Fruit fly (Drosophila melanogaster) whole organism, embryonic: Measurements from ENCODE around the gene CG14423.

Experiments used
- ATbp ChIP-seq: fragments of 200-800 bp; sonication (Bioruptor generic); optimal IDR thresholded peaks from 2 replicates; lab custom pipeline; 2017; ENCODE audit warnings: missing biosample characterization, mild to moderate bottlenecking, missing genetic modification characterization, missing genetic modification reagents
- Aef1 ChIP-seq: fragments of 200-800 bp; sonication (Bioruptor generic); IDR thresholded peaks from 3 replicates; pipeline ENCODE4 v1.3.6; 2022; ENCODE audit warnings: missing biosample characterization, missing genetic modification characterization
- CG10321 ChIP-seq: fragments of 200-800 bp; sonication (Bioruptor generic); IDR thresholded peaks from 2 replicates; pipeline ENCODE4 v1.3.6; 2022; ENCODE audit warnings: missing biosample characterization, missing genetic modification characterization
- CG10366 ChIP-seq: fragments of 200-800 bp; sonication (Bioruptor generic); IDR thresholded peaks from 2 replicates; pipeline ENCODE4 v1.3.6; 2022; ENCODE audit warnings: missing biosample characterization, missing genetic modification characterization
- CG11398 ChIP-seq: fragments of 200-800 bp; sonication (Bioruptor generic); optimal IDR thresholded peaks from 2 replicates; lab custom pipeline; 2016; ENCODE audit warnings: missing biosample characterization, missing genetic modification characterization
- CG12155 ChIP-seq: fragments of 200-800 bp; sonication (Bioruptor generic); optimal IDR thresholded peaks from 3 replicates; lab custom pipeline; 2016; ENCODE audit warnings: missing biosample characterization, missing genetic modification characterization
- CG12942 ChIP-seq: fragments of 200-800 bp; sonication (Bioruptor generic); optimal IDR thresholded peaks from 3 replicates; lab custom pipeline; 2016; ENCODE audit warnings: missing biosample characterization, missing genetic modification characterization
- CG13424 ChIP-seq: fragments of 200-800 bp; sonication (Bioruptor generic); optimal IDR thresholded peaks from 2 replicates; lab custom pipeline; 2019; ENCODE audit warnings: missing biosample characterization, mild to moderate bottlenecking, missing genetic modification characterization, moderate library complexity
- CG14441 ChIP-seq: fragments of 200-800 bp; sonication (Bioruptor generic); IDR thresholded peaks from 2 replicates; pipeline ENCODE4 v1.3.6; 2022; ENCODE audit warnings: missing biosample characterization, missing genetic modification characterization
- CG15269 ChIP-seq: fragments of 200-800 bp; sonication (Bioruptor generic); optimal IDR thresholded peaks from 2 replicates; lab custom pipeline; 2018; ENCODE audit warnings: missing biosample characterization, mild to moderate bottlenecking, missing genetic modification characterization, moderate library complexity
- CG17359 ChIP-seq: fragments of 200-800 bp; sonication (Bioruptor generic); optimal IDR thresholded peaks from 3 replicates; lab custom pipeline; 2018; ENCODE audit warnings: missing biosample characterization, mild to moderate bottlenecking, missing genetic modification characterization, moderate library complexity
- CG18476 ChIP-seq: fragments of 200-800 bp; sonication (Bioruptor generic); optimal IDR thresholded peaks from 2 replicates; lab custom pipeline; 2016; ENCODE audit warnings: missing biosample characterization, mild to moderate bottlenecking, missing genetic modification characterization
- CG18599 ChIP-seq: fragments of 200-800 bp; sonication (Bioruptor generic); optimal IDR thresholded peaks from 3 replicates; lab custom pipeline; 2017; ENCODE audit warnings: missing biosample characterization, missing genetic modification characterization, mild to moderate bottlenecking, moderate library complexity, missing genetic modification reagents
- CG2116 ChIP-seq: fragments of 200-800 bp; sonication (Bioruptor generic); optimal IDR thresholded peaks from 3 replicates; lab custom pipeline; 2018; ENCODE audit warnings: missing biosample characterization, mild to moderate bottlenecking, missing genetic modification characterization
- CG2712 ChIP-seq: fragments of 200-800 bp; optimal IDR thresholded peaks from 3 replicates; lab custom pipeline; 2019; ENCODE audit warnings: missing biosample characterization, mild to moderate bottlenecking, missing genetic modification characterization, moderate library complexity
- CG2889 ChIP-seq: fragments of 200-800 bp; sonication (Bioruptor generic); IDR thresholded peaks from 3 replicates; pipeline ENCODE4 v1.3.6; 2022; ENCODE audit warnings: missing biosample characterization, missing genetic modification characterization
- CG34422 ChIP-seq: fragments of 200-800 bp; sonication (Bioruptor generic); IDR thresholded peaks from 3 replicates; pipeline ENCODE4 v1.3.6; 2022; ENCODE audit warnings: missing biosample characterization, missing genetic modification characterization
- CG7839 ChIP-seq: fragments of 200-800 bp; sonication (Bioruptor generic); optimal IDR thresholded peaks from 3 replicates; lab custom pipeline; 2018; ENCODE audit warnings: missing biosample characterization, mild to moderate bottlenecking, missing genetic modification characterization, moderate library complexity
- CG9215 ChIP-seq: fragments of 200-800 bp; sonication (Bioruptor generic); IDR thresholded peaks from 2 replicates; pipeline ENCODE4 v1.3.6; 2022; ENCODE audit warnings: missing biosample characterization, missing genetic modification characterization
- E2f1 ChIP-seq: fragments of 200-800 bp; sonication (Bioruptor generic); IDR thresholded peaks from 2 replicates; pipeline ENCODE4 v1.3.6; 2022; ENCODE audit warnings: missing biosample characterization, missing genetic modification characterization
- Fer1 ChIP-seq: fragments of 200-800 bp; sonication (Bioruptor generic); optimal IDR thresholded peaks from 2 replicates; lab custom pipeline; 2017; ENCODE audit warnings: missing biosample characterization, mild to moderate bottlenecking, missing genetic modification characterization
- Fer3 ChIP-seq: fragments of 200-800 bp; sonication (Bioruptor generic); optimal IDR thresholded peaks from 2 replicates; lab custom pipeline; 2018; ENCODE audit warnings: missing biosample characterization, mild to moderate bottlenecking, missing genetic modification characterization, moderate library complexity
- Hand ChIP-seq: fragments of 200-800 bp; sonication (Bioruptor generic); optimal IDR thresholded peaks from 2 replicates; lab custom pipeline; 2017; ENCODE audit warnings: mild to moderate bottlenecking, missing biosample characterization, missing genetic modification reagents, missing genetic modification characterization
- Med ChIP-seq: fragments of 200-800 bp; sonication (Bioruptor generic); peaks from one replicate; lab custom pipeline; 2016; ENCODE audit warnings: missing biosample characterization, missing genetic modification characterization, mild to moderate bottlenecking, inconsistent platforms, moderate library complexity
- NFAT ChIP-seq: fragments of 200-800 bp; sonication (Bioruptor generic); IDR thresholded peaks from 2 replicates; pipeline ENCODE4 v1.3.6; 2022; ENCODE audit warnings: missing biosample characterization, missing genetic modification characterization
- Oli ChIP-seq: fragments of 200-800 bp; sonication (Bioruptor generic); optimal IDR thresholded peaks from 2 replicates; lab custom pipeline; 2018; ENCODE audit warnings: missing biosample characterization, mild to moderate bottlenecking, missing genetic modification characterization, moderate library complexity
- Rx ChIP-seq: fragments of 200-800 bp; sonication (Bioruptor generic); IDR thresholded peaks from 2 replicates; pipeline ENCODE4 v1.3.6; 2022; ENCODE audit warnings: missing biosample characterization, missing genetic modification characterization
- Taf1 ChIP-seq: fragments of 200-800 bp; sonication (Bioruptor generic); IDR thresholded peaks from 2 replicates; pipeline ENCODE4 v1.3.6; 2022; ENCODE audit warnings: missing biosample characterization, missing genetic modification characterization
- Tbp ChIP-seq: fragments of >200 bp; optimal IDR thresholded peaks from 2 replicates; lab custom pipeline; 2018; ENCODE audit warnings: missing biosample characterization, missing genetic modification characterization
- ash1 ChIP-seq: fragments of 200-800 bp; sonication (Bioruptor generic); optimal IDR thresholded peaks from 2 replicates; lab custom pipeline; 2018; ENCODE audit warnings: missing biosample characterization, mild to moderate bottlenecking, missing genetic modification characterization
- bsh ChIP-seq, 2 experiments: fragments of 200-800 bp; sonication (Bioruptor generic); optimal IDR thresholded peaks; 2 replicates each; lab custom pipeline; 2017 to 2018; ENCODE audit warnings: mild to moderate bottlenecking in 2 of 2, missing biosample characterization in 2 of 2, missing genetic modification characterization in 2 of 2, moderate library complexity in 1 of 2
- cas ChIP-seq: fragments of 200-800 bp; sonication (Bioruptor generic); IDR thresholded peaks from 2 replicates; pipeline ENCODE4 v1.3.6; 2022; ENCODE audit warnings: missing biosample characterization, missing genetic modification characterization
- ci ChIP-seq: fragments of 200-800 bp; sonication (Bioruptor generic); IDR thresholded peaks from 3 replicates; pipeline ENCODE4 v1.3.6; 2022; ENCODE audit warnings: missing biosample characterization, missing genetic modification characterization
- croc ChIP-seq: fragments of 200-800 bp; sonication (Bioruptor generic); conservative IDR thresholded peaks from 3 replicates; pipeline ENCODE4 v1.3.6; 2022; ENCODE audit warnings: missing biosample characterization, missing genetic modification characterization
- da ChIP-seq: fragments of 200-800 bp; sonication (Bioruptor generic); optimal IDR thresholded peaks from 2 replicates; lab custom pipeline; 2016; ENCODE audit warnings: missing biosample characterization, missing genetic modification characterization
- dan ChIP-seq: fragments of 200-800 bp; sonication (Bioruptor generic); IDR thresholded peaks from 2 replicates; pipeline ENCODE4 v1.3.6; 2022; ENCODE audit warnings: missing biosample characterization, missing genetic modification characterization
- danr ChIP-seq: fragments of 200-800 bp; sonication (Bioruptor generic); IDR thresholded peaks from 2 replicates; pipeline ENCODE4 v1.3.6; 2022; ENCODE audit warnings: missing biosample characterization, missing genetic modification characterization
- dimm ChIP-seq: fragments of 200-800 bp; sonication (Bioruptor generic); IDR thresholded peaks from 2 replicates; pipeline ENCODE4 v1.3.6; 2022; ENCODE audit warnings: missing biosample characterization, missing genetic modification characterization
- exex ChIP-seq: fragments of 200-800 bp; sonication (Bioruptor generic); optimal IDR thresholded peaks from 4 replicates; lab custom pipeline; 2018; ENCODE audit warnings: missing biosample characterization, mild to moderate bottlenecking, missing genetic modification characterization, moderate library complexity
- fd96Cb ChIP-seq: fragments of 200-800 bp; sonication (Bioruptor generic); optimal IDR thresholded peaks from 2 replicates; lab custom pipeline; 2018; ENCODE audit warnings: missing biosample characterization, mild to moderate bottlenecking, missing genetic modification characterization, moderate library complexity
- gem ChIP-seq: fragments of 200-800 bp; sonication (Bioruptor generic); optimal IDR thresholded peaks from 2 replicates; lab custom pipeline; 2019; ENCODE audit warnings: missing biosample characterization, mild to moderate bottlenecking, missing genetic modification characterization, moderate library complexity
- grau ChIP-seq: fragments of 200-800 bp; optimal IDR thresholded peaks from 3 replicates; lab custom pipeline; 2019; ENCODE audit warnings: missing biosample characterization, mild to moderate bottlenecking, missing genetic modification characterization, moderate library complexity
- lab ChIP-seq: fragments of 200-800 bp; sonication (Bioruptor generic); optimal IDR thresholded peaks from 3 replicates; lab custom pipeline; 2017; ENCODE audit warnings: missing biosample characterization, missing genetic modification characterization, mild to moderate bottlenecking, moderate library complexity, missing genetic modification reagents
- lmd ChIP-seq: fragments of 200-800 bp; sonication (Bioruptor generic); IDR thresholded peaks from 2 replicates; pipeline ENCODE4 v1.3.6; 2022; ENCODE audit warnings: missing biosample characterization, missing genetic modification characterization
- phol ChIP-seq: fragments of 200-800 bp; sonication (Bioruptor generic); optimal IDR thresholded peaks from 3 replicates; lab custom pipeline; 2018; ENCODE audit warnings: missing biosample characterization, mild to moderate bottlenecking, missing genetic modification characterization, moderate library complexity
- prd ChIP-seq, 3 experiments: fragments of >200 bp in 2 of 3; fragments of 200-800 bp in 1 of 3; sonication (Bioruptor generic) in 1 of 3; optimal IDR thresholded peaks in 2 of 3; IDR thresholded peaks in 1 of 3; 2 replicates in 2 of 3; 3 replicates in 1 of 3; pipeline versions ENCODE4 v1.3.6 to Lab custom; 2017 to 2022; ENCODE audit warnings: missing biosample characterization in 1 of 3, missing genetic modification characterization in 1 of 3
- row ChIP-seq: fragments of 200-800 bp; sonication (Bioruptor generic); IDR thresholded peaks from 3 replicates; pipeline ENCODE4 v1.3.6; 2022; ENCODE audit warnings: missing biosample characterization, missing genetic modification characterization
- sc ChIP-seq, 3 experiments: fragments of >200 bp in 2 of 3; fragments of 200-800 bp in 1 of 3; sonication (Bioruptor generic) in 1 of 3; optimal IDR thresholded peaks; 2 replicates in 2 of 3; 3 replicates in 1 of 3; lab custom pipeline; 2017; ENCODE audit warnings: mild to moderate bottlenecking in 1 of 3, missing biosample characterization in 1 of 3, missing genetic modification characterization in 1 of 3, missing genetic modification reagents in 1 of 3
- seq ChIP-seq: fragments of 200-800 bp; sonication (Bioruptor generic); IDR thresholded peaks from 2 replicates; pipeline ENCODE4 v1.3.6; 2022; ENCODE audit warnings: missing biosample characterization, missing genetic modification characterization
- vvl ChIP-seq: fragments of 200-800 bp; sonication (Bioruptor generic); IDR thresholded peaks from 2 replicates; pipeline ENCODE4 v1.3.6; 2022; ENCODE audit warnings: missing biosample characterization, missing genetic modification characterization

Gene CG14423

dm6 chrX:2912581-2912980, 32.6 kb upstream of the CG14423 start (continued):
- TF ChIP-seq Med (GFP tag; lab: Kevin White, UChicago), result peak; percentile 29
- peak in 1 of 2 experiments; percentile 21 for TF ChIP-seq bsh (GFP tag; optimal IDR thresholded peaks at IDR 0.05; lab: Kevin White, UChicago)
- no peak for TF ChIP-seq E2f1 (GFP tag; lab: Robert Waterston, UW)
- TF ChIP-seq dan, result no peak
- 0 out of 2 replicates have a peak, but pooled peaks have one; percentile 34 for TF ChIP-seq vvl (GFP tag; lab: Robert Waterston, UW)
- no peak for TF ChIP-seq Aef1 (GFP tag; lab: Robert Waterston, UW)
- TF ChIP-seq CG14441 (GFP tag; lab: Robert Waterston, UW), result 0 out of 2 replicates have a peak, but pooled peaks have one; percentile 39
- no peak for TF ChIP-seq CG2116 (GFP tag; lab: Kevin White, UChicago)
- no peak for TF ChIP-seq croc
- no peak for TF ChIP-seq Taf1 (GFP tag; lab: Robert Waterston, UW)
- peak; percentile 12 for TF ChIP-seq Fer1 (GFP tag; lab: Kevin White, UChicago)
- no peak for TF ChIP-seq CG2889
- TF ChIP-seq CG11398 (GFP tag; lab: Kevin White, UChicago), result no peak
- TF ChIP-seq CG12942 (GFP tag; lab: Kevin White, UChicago), result no peak
- peak; percentile 20 for TF ChIP-seq phol (tag; lab: Kevin White, UChicago)
- TF ChIP-seq ash1, result no peak
- TF ChIP-seq NFAT, result no peak
- TF ChIP-seq CG34422 (GFP tag; lab: Robert Waterston, UW), result no peak
- peak; percentile 2 for TF ChIP-seq Fer3 (tag; lab: Kevin White, UChicago)
- peak; percentile 48 for TF ChIP-seq lab (GFP tag; lab: Kevin White, UChicago)
- TF ChIP-seq ci, result 0 out of 3 replicates have a peak, but pooled peaks have one; percentile 41
- no peak for TF ChIP-seq exex (tag; lab: Kevin White, UChicago)
- peak; percentile 4 for TF ChIP-seq CG18476
- peak; percentile 53 for TF ChIP-seq gem (tag; lab: Kevin White, UChicago)
- TF ChIP-seq prd (optimal IDR thresholded peaks at IDR 0.05; lab: Kevin White, UChicago), result no peak
- no peak for TF ChIP-seq prd (GFP tag; IDR thresholded peaks at IDR 0.05; lab: Robert Waterston, UW)
- no peak for TF ChIP-seq Tbp (GFP tag; lab: Kevin White, UChicago)
- TF ChIP-seq CG2712, result peak; percentile 13
- TF ChIP-seq CG12155 (GFP tag; lab: Kevin White, UChicago), result no peak
- peak; percentile 7 for TF ChIP-seq CG17359 (tag; lab: Kevin White, UChicago)
- no peak for TF ChIP-seq CG10321
- TF ChIP-seq danr, result no peak
- TF ChIP-seq row (GFP tag; lab: Robert Waterston, UW), result peak; percentile 56
- peak; percentile 26 for TF ChIP-seq ATbp (GFP tag; lab: Kevin White, UChicago)
- TF ChIP-seq Rx (GFP tag; lab: Robert Waterston, UW), result no peak
- no peak; the same call in 1 of the 2 replicates for TF ChIP-seq CG10366
- peak; percentile 15 for TF ChIP-seq CG15269
- TF ChIP-seq Hand, result peak; percentile 25
- TF ChIP-seq seq (GFP tag; lab: Robert Waterston, UW), result 0 out of 2 replicates have a peak, but pooled peaks have one; percentile 12
- TF ChIP-seq Oli, result peak; percentile 36
- TF ChIP-seq da (GFP tag; lab: Kevin White, UChicago), result no peak
- peak; percentile 8 for TF ChIP-seq fd96Cb (tag; lab: Kevin White, UChicago)
- TF ChIP-seq dimm (GFP tag; lab: Robert Waterston, UW), result no peak
- TF ChIP-seq cas (GFP tag; lab: Robert Waterston, UW), result no peak
- TF ChIP-seq lmd (GFP tag; lab: Robert Waterston, UW), result peak; percentile 30; the same call in 1 of the 2 replicates
- peak; percentile 21 for TF ChIP-seq grau (tag; lab: Kevin White, UChicago)
- peak; percentile 37 for TF ChIP-seq CG7839 (tag; lab: Kevin White, UChicago)
- peak; percentile 45 for TF ChIP-seq CG18599 (GFP tag; lab: Kevin White, UChicago)
- no peak for TF ChIP-seq CG9215 (GFP tag; lab: Robert Waterston, UW)
- TF ChIP-seq CG13424 (tag; lab: Kevin White, UChicago), result peak; percentile 10
- no peak for TF ChIP-seq sc (optimal IDR thresholded peaks at IDR 0.05; lab: Kevin White, UChicago)
- no peak for TF ChIP-seq sc (GFP tag; optimal IDR thresholded peaks at IDR 0.05; lab: Kevin White, UChicago)
